Worm (Caenorhabditis elegans) whole organism, L1 larva: Measurements from ENCODE around the gene dhs-5.

Source experiments
- aly-2 ChIP-seq: fragments of 150-350 bp; optimal IDR thresholded peaks from 2 replicates; lab custom pipeline; 2014; ENCODE audit warnings: missing biosample characterization, missing genetic modification characterization
- ama-1 ChIP-seq: fragments of 150-350 bp; optimal IDR thresholded peaks from 2 replicates; lab custom pipeline; 2014
- ceh-90 ChIP-seq: sonication (generic microtip); optimal IDR thresholded peaks from 2 replicates; lab custom pipeline; 2016; ENCODE audit warnings: missing genetic modification characterization, missing compliant biosample characterization
- elt-3 ChIP-seq, 6 experiments: fragments of 150-350 bp in 1 of 6; sonication (generic microtip); optimal IDR thresholded peaks; 2 replicates each; lab custom pipeline; 2017 to 2018; ENCODE audit warnings: missing biosample characterization in 6 of 6, missing genetic modification characterization in 6 of 6, inconsistent platforms in 1 of 6
- lin-39 ChIP-seq: fragments of 150-350 bp; optimal IDR thresholded peaks from 2 replicates; lab custom pipeline; 2014; ENCODE audit warnings: missing biosample characterization, missing genetic modification reagents, missing genetic modification characterization
- mef-2 ChIP-seq: fragments of 150-350 bp; optimal IDR thresholded peaks from 2 replicates; lab custom pipeline; 2014; ENCODE audit warnings: missing biosample characterization, missing genetic modification characterization
- nhr-19 ChIP-seq: fragments of 200-800 bp; sonication (Bioruptor generic); conservative IDR thresholded peaks from 2 replicates; pipeline ENCODE4 v1.3.6; 2022; ENCODE audit warnings: missing genetic modification characterization, missing compliant biosample characterization
- nhr-237 ChIP-seq: fragments of 150-350 bp; optimal IDR thresholded peaks from 2 replicates; lab custom pipeline; 2014; ENCODE audit warnings: missing biosample characterization, missing genetic modification characterization
- skn-1 ChIP-seq: fragments of 150-350 bp; optimal IDR thresholded peaks from 2 replicates; lab custom pipeline; 2014; ENCODE audit warnings: missing biosample characterization, missing genetic modification characterization
- unc-130 ChIP-seq: fragments of 150-350 bp; optimal IDR thresholded peaks from 2 replicates; lab custom pipeline; 2017; ENCODE audit warnings: missing biosample characterization, missing genetic modification characterization, inconsistent platforms
- unc-62 ChIP-seq: fragments of 150-350 bp; optimal IDR thresholded peaks from 2 replicates; lab custom pipeline; 2014; ENCODE audit warnings: missing biosample characterization, missing genetic modification reagents, missing genetic modification characterization
- ztf-11 ChIP-seq, 2 experiments: sonication (generic microtip); optimal IDR thresholded peaks; 2 replicates each; lab custom pipeline; 2016 to 2017; ENCODE audit warnings: missing genetic modification characterization in 2 of 2, missing biosample characterization in 1 of 2, missing compliant biosample characterization in 1 of 2
- ztf-4 ChIP-seq: fragments of 150-350 bp; optimal IDR thresholded peaks from 2 replicates; lab custom pipeline; 2014; ENCODE audit warnings: missing biosample characterization, missing genetic modification characterization

DNA sequence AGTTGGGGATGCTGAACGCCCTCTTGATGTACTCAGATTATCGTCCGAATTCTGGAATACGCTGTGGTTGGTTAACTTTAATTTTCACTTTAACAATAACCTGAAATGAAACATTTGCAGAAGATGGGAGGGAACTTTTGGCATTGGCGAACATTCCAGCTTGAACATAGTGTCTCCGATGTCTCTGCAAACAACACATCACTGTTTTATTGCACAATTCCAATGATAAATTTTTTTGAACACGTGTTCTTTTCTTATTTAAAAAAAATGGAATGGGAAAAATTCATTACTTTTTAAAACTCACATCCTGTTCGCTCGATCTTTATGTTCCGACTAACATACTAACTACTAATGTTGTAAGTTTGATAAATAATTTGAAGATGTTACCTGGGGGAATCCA lies 46.8 kb downstream of the dhs-5 start, which contains the start of gene fzy-1:
- TF ChIP-seq ama-1 (lab: Kevin White, UChicago) (no peak), ztf-11 (tag; optimal IDR thresholded peaks at IDR 0.05; lab: Kevin White, UChicago) (no peak), unc-62 (GFP tag; lab: Kevin White, UChicago) (no peak), elt-3 (tag; optimal IDR thresholded peaks at IDR 0.05; lab: Kevin White, UChicago) (no peak), unc-130 (tag; lab: Kevin White, UChicago) (no peak), skn-1 (no peak), lin-39 (tag; lab: Kevin White, UChicago) (no peak), nhr-237 (tag; lab: Kevin White, UChicago) (no peak), ceh-90 (tag; lab: Kevin White, UChicago) (no peak), mef-2 (tag; lab: Kevin White, UChicago) (no peak), nhr-19 (no peak), ztf-4 (tag; lab: Kevin White, UChicago) (no peak), aly-2 (no peak)
